Worm (Caenorhabditis elegans): ENCODE measurements around the gene cux-7.

cux-7 gene

DNA sequence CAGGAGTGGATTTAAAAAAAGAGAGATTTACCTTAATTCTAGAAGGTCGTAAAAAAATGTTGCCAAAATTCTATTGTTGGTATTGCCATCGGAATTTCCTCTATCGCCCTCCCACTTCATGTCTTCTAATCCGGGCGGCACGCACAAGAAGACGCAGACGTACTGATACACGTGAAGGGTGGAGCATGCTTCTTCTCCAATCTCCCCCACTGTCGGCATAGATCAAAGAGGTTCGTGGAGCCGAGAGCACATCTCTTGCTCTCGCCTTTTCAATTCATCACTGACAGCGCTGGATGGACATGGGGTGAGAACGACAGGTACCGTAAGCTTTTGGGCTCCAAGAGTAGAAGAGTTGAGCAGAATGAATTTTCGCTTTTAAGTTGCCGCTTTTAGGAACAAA, 15.9 kb upstream of the cux-7 start, which contains the start of gene lin-39:
TSS of gene lin-39 (minus strand) at position 74 of the 400 bp plus-strand sequence.
- TF ChIP-seq M03D4.4 (tag; optimal IDR thresholded peaks at IDR 0.05) (no peak), unc-62 (GFP tag; optimal IDR thresholded peaks at IDR 0.05) (peak; percentile 44)

DNA sequence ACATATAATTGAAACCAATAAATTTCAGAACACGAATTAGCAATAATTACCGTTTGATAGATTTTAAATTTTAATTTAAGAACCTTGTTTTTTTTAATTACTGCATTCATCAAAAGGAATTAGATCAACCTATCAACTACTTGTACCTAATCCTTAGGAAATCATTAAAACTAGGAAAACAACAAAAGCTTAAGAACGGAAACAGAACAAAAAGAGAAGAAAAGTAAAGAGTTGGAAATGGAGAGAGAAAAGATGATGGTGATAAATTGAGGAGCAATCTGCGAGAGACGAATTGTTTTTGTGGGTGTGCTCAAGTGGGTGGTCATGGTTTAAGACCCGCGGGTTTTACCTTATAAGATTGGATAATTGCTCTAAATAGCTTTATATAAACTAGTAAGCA, 14.7 kb upstream of the cux-7 start:
- no peak for TF ChIP-seq ztf-11 (tag; optimal IDR thresholded peaks at IDR 0.05)
- TF ChIP-seq unc-62 (GFP tag; optimal IDR thresholded peaks at IDR 0.05): no peak
- TF ChIP-seq sptf-1 (tag; optimal IDR thresholded peaks at IDR 0.05): no peak
- no peak for TF ChIP-seq ces-1 (GFP tag; optimal IDR thresholded peaks at IDR 0.05)

DNA sequence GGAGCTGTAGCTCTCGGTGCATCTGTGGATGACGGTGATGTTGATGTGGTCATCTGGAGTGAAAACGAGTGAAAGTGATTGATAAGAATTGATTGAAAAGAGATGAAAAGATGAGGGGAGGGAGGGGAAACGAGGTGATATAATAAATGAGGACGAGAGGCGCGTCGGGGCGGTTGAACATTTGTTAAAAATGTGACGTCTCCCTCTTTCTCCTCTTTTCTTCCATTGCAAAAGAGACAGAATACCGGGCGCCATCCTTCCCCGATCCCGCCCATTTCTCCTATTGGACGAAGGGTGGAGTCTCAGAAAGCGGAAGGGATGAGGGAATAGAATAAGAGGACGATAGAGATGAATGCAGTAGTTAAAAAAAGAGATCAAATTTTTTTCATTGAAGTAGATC, 14.0 kb upstream of the cux-7 start:
- TF ChIP-seq snpc-4 (tag; optimal IDR thresholded peaks at IDR 0.05) (no peak), flh-1 (GFP tag; optimal IDR thresholded peaks at IDR 0.05) (no peak), ham-2 (GFP tag; optimal IDR thresholded peaks at IDR 0.05) (no peak), elt-3 (tag; optimal IDR thresholded peaks at IDR 0.05) (no peak), unc-39 (tag; optimal IDR thresholded peaks at IDR 0.05) (no peak), cnd-1 (tag; optimal IDR thresholded peaks at IDR 0.05) (no peak), nhr-12 (tag; optimal IDR thresholded peaks at IDR 0.05) (no peak), unc-62 (GFP tag; optimal IDR thresholded peaks at IDR 0.05) (peak; percentile 82), lin-13 (tag; optimal IDR thresholded peaks at IDR 0.05) (no peak), M03D4.4 (tag; optimal IDR thresholded peaks at IDR 0.05) (no peak), hlh-1 (tag; optimal IDR thresholded peaks at IDR 0.05) (peak; percentile 45), unc-120 (tag; optimal IDR thresholded peaks at IDR 0.05; ENCODE audit: poor library complexity, severe bottlenecking) (peak; percentile 45), ceh-83 (GFP tag; optimal IDR thresholded peaks at IDR 0.05) (no peak), nhr-28 (tag; optimal IDR thresholded peaks at IDR 0.05) (no peak), mab-5 (tag; optimal IDR thresholded peaks at IDR 0.05) (no peak), elt-1 (tag; optimal IDR thresholded peaks at IDR 0.05; ENCODE audit: borderline replicate concordance, insufficient read depth) (no peak), tbx-8 (GFP tag; optimal IDR thresholded peaks at IDR 0.05) (no peak), lsy-2 (tag; optimal IDR thresholded peaks at IDR 0.05) (peak; percentile 29)

DNA sequence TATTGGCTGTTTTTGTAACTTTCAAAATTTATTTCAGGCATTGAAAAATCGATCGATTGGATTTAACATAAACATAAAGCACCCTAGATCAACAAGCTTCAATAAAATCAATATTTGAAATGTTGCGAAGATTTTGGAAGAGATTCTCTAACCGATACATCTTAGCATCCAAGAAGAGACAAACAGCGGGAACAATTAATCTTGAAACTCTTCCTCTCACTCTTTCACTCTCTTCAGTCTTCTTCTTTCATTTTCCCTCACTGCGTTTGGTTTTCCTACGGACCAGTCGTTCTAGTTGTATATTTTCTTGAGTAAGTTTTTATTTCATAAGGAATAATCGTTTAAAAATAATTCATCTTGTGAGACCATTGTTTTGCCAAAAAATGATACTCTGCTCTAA, 12.4 kb upstream of the cux-7 start:
- no peak for TF ChIP-seq snpc-4 (tag; optimal IDR thresholded peaks at IDR 0.05)
- no peak for TF ChIP-seq mep-1 (tag; optimal IDR thresholded peaks at IDR 0.05)
- TF ChIP-seq nhr-76 (tag; optimal IDR thresholded peaks at IDR 0.05): no peak
- no peak for TF ChIP-seq elt-3 (tag; optimal IDR thresholded peaks at IDR 0.05)
- no peak for TF ChIP-seq elt-1 (tag; optimal IDR thresholded peaks at IDR 0.05; ENCODE audit: borderline replicate concordance, insufficient read depth)
- no peak for TF ChIP-seq zip-8 (tag; optimal IDR thresholded peaks at IDR 0.05)
- no peak for TF ChIP-seq blmp-1 (tag; optimal IDR thresholded peaks at IDR 0.05)
- TF ChIP-seq mls-2 (tag; optimal IDR thresholded peaks at IDR 0.05): no peak
- TF ChIP-seq unc-120 (tag; optimal IDR thresholded peaks at IDR 0.05; ENCODE audit: poor library complexity, severe bottlenecking): no peak

DNA sequence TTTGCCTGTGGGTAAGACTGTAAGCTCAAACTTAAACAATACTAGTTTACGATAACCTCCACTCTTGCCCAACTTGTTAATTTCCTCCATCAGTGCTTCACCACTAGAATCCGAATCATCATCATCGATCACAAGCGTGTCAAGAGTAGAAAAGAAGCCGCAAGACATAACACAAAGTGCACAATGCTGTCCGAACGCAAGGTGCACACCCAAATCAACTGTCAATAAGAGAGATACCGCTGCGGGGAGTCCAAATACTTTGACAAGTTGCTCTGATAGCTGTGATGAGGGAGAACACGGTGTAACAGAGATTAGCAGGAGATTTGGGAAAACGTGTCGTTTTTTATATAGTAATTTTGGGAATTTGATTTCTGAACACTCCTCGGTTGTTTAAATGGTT, 10.7 kb upstream of the cux-7 start:
- TF ChIP-seq pha-4 (tag; optimal IDR thresholded peaks at IDR 0.05): no peak
- no peak for TF ChIP-seq mab-5 (tag; optimal IDR thresholded peaks at IDR 0.05)
- TF ChIP-seq hlh-1 (tag; optimal IDR thresholded peaks at IDR 0.05): peak; percentile 67
- no peak for TF ChIP-seq lin-32 (GFP tag; optimal IDR thresholded peaks at IDR 0.05)
- TF ChIP-seq unc-62 (GFP tag; optimal IDR thresholded peaks at IDR 0.05): peak; percentile 72

DNA sequence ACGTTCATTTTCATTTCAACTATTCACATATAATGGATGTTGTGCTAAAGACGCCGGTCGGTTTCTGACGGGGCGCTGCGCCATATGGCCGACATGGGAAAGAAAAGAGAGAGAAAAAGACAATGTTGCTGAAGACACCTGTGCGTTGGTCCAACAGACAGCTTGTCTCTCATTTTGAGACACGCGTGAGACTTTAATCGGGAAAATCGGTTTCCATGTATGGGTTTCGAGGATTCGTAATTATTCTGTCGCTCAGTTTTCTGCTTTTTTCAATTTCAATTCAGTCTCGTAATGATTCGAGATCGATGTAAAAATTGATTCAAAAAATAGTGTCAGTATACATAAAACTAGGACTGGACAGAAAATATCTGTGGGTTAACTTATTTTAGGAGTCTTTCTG, 10.2 kb upstream of the cux-7 start:
- TF ChIP-seq tbx-8 (GFP tag; optimal IDR thresholded peaks at IDR 0.05): no peak

DNA sequence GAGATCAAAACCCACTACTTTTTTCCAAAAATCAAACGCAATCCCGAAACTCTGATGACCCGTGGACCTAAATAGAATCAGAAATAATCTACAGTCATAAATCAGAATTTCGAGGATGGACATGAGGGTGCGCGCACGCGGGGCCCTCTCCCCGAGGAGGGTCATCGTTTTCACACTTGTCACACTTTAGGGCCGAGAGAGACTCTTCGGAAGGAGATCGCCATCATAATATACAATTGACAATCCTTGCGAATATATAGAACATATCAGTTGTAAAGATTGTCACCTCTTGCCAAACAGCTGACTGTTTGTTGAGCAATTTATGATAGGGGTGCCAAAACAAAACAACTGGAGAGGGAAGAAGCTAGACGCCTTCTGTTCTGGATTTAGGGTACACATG, 9.5 kb upstream of the cux-7 start:
- TF ChIP-seq unc-62 (GFP tag; optimal IDR thresholded peaks at IDR 0.05) (peak; percentile 79), nhr-28 (tag; optimal IDR thresholded peaks at IDR 0.05) (no peak), hlh-1 (tag; optimal IDR thresholded peaks at IDR 0.05) (peak; percentile 70)
